Fruit fly (Drosophila melanogaster): ENCODE results near the gene Tim9b.

DNA sequence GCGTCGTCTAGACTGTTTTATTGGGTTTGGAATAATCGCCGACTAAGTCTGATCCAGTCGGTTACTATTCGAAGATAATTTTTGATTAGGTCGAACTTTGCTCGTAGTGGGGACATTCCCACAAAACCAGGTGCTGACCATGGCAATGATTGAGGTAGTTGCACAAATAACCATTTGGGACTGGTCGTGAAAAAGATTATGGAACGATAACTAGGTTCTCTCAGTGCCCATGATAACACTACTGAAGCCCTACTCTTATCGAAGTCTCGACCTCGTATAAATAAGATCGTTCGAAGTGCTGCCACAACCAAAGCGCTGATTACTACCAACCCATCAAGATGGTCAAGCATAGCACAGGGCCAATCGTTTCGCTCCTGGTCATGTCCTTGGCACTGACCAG lies 26.0 kb downstream of the Tim9b start, which contains the start of gene CG14205:
- no peak for TF ChIP-seq cic (GFP tag; optimal IDR thresholded peaks at IDR 0.05)
- no peak for TF ChIP-seq Hr96 (GFP tag; optimal IDR thresholded peaks at IDR 0.05)
- TF ChIP-seq kay (GFP tag; ENCODE audit: borderline replicate concordance), result no peak
- no peak for TF ChIP-seq CG33017 (tag; optimal IDR thresholded peaks at IDR 0.05)
- no peak for TF ChIP-seq Crg-1 (GFP tag; optimal IDR thresholded peaks at IDR 0.05)
- TF ChIP-seq CG14711 (tag; optimal IDR thresholded peaks at IDR 0.05), result no peak
- TF ChIP-seq CG11617 (GFP tag; optimal IDR thresholded peaks at IDR 0.05), result no peak
- no peak for TF ChIP-seq Mnt (GFP tag; optimal IDR thresholded peaks at IDR 0.05)
- no peak for TF ChIP-seq CG12768 (GFP tag; optimal IDR thresholded peaks at IDR 0.05)
- no peak for TF ChIP-seq CG1620 (GFP tag; optimal IDR thresholded peaks at IDR 0.05)
- no peak for TF ChIP-seq cnc (optimal IDR thresholded peaks at IDR 0.05)
- TF ChIP-seq tj (GFP tag; optimal IDR thresholded peaks at IDR 0.05), result no peak
- TF ChIP-seq CG7101 (tag; optimal IDR thresholded peaks at IDR 0.05), result no peak
